Fruit fly (Drosophila melanogaster): Measurements from ENCODE around the gene ppk10.

The ppk10 gene

DNA sequence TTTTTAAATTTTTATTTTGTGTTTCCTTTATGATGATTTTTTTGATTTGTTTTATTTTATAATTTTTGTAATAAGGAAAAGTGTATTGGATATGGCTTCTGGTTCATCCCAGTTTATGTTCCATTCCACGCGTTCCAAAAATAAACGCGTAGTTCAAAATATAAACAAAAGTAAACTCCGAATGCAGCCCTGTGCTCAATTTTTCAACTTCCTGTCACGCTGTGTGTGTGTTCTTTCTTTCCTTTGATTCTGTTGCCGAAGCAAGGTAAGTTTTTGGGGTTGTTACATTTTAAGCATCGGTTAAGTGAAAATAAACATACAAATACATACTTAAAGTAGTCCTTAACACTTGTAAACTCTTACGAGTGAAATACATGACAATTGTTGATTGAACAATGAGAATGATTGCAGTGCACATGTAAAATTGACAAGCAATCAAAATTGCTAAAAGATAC, 44.0 kb downstream of the ppk10 start, which contains the start of the genes Ip259 and RpS27A (continued):
- TF ChIP-seq E2f1 (GFP tag; IDR thresholded peaks at IDR 0.05) (peak; percentile 61; the same call in 1 of the 2 replicates), mld (GFP tag; IDR thresholded peaks at IDR 0.05; ENCODE audit: partially characterized antibody) (no peak), dan (GFP tag; IDR thresholded peaks at IDR 0.05) (no peak), CG17361 (GFP tag; IDR thresholded peaks at IDR 0.05) (peak; percentile 75; the same call in 2 of the 3 replicates), ci (GFP tag; IDR thresholded peaks at IDR 0.05) (peak; percentile 92), vnd (GFP tag; IDR thresholded peaks at IDR 0.05; ENCODE audit: partially characterized antibody) (no peak), Dbx (GFP tag; IDR thresholded peaks at IDR 0.05) (peak; percentile 88), ken (GFP tag; IDR thresholded peaks at IDR 0.05) (peak; percentile 77), CG7745 (tag; optimal IDR thresholded peaks at IDR 0.05) (no peak), lbe (GFP tag; optimal IDR thresholded peaks at IDR 0.05) (peak; percentile 61), twi (tag; optimal IDR thresholded peaks at IDR 0.05) (peak; percentile 46), kni (GFP tag; optimal IDR thresholded peaks at IDR 0.05) (no peak), PHDP (tag; optimal IDR thresholded peaks at IDR 0.05) (peak; percentile 71), so (GFP tag; IDR thresholded peaks at IDR 0.05) (peak; percentile 53; the same call in 1 of the 3 replicates), ap (GFP tag; IDR thresholded peaks at IDR 0.05) (no peak; the same call in 1 of the 2 replicates), CG8765 (GFP tag; IDR thresholded peaks at IDR 0.05) (0 out of 2 replicates have a peak, but pooled peaks have one; percentile 48), Dref (GFP tag; IDR thresholded peaks at IDR 0.05) (peak; percentile 57), Ravus (GFP tag; IDR thresholded peaks at IDR 0.05) (no peak), CG12744 (GFP tag; optimal IDR thresholded peaks at IDR 0.05) (peak; percentile 55), gro (GFP tag; optimal IDR thresholded peaks at IDR 0.05) (peak; percentile 61), Fer2 (tag; optimal IDR thresholded peaks at IDR 0.05) (peak; percentile 62), otp (GFP tag; IDR thresholded peaks at IDR 0.05) (no peak; the same call in 2 of the 3 replicates), CG6854 (GFP tag; optimal IDR thresholded peaks at IDR 0.05) (peak; percentile 71), Nf-YB (GFP tag; optimal IDR thresholded peaks at IDR 0.05) (peak; percentile 58), CG12659 (GFP tag; optimal IDR thresholded peaks at IDR 0.05) (peak; percentile 90), pb (GFP tag; optimal IDR thresholded peaks at IDR 0.05) (peak; percentile 71), CG31365 (tag; optimal IDR thresholded peaks at IDR 0.05) (peak; percentile 42), CG4404 (GFP tag; IDR thresholded peaks at IDR 0.05) (no peak), stc (GFP tag; IDR thresholded peaks at IDR 0.05) (peak; percentile 75), CG10565 (GFP tag; optimal IDR thresholded peaks at IDR 0.05) (no peak), Camta (GFP tag; optimal IDR thresholded peaks at IDR 0.05) (peak; percentile 81), CG12219 (GFP tag; optimal IDR thresholded peaks at IDR 0.05) (peak; percentile 56), BtbVII (GFP tag; optimal IDR thresholded peaks at IDR 0.05) (peak; percentile 61), Hr39 (optimal IDR thresholded peaks at IDR 0.05) (no peak), disco-r (GFP tag; optimal IDR thresholded peaks at IDR 0.05) (peak; percentile 43), hth (optimal IDR thresholded peaks at IDR 0.05) (no peak), Dad (GFP tag; optimal IDR thresholded peaks at IDR 0.05) (peak; percentile 65), CG3407 (GFP tag; optimal IDR thresholded peaks at IDR 0.05) (peak; percentile 70), D (optimal IDR thresholded peaks at IDR 0.05) (no peak), D (GFP tag; optimal IDR thresholded peaks at IDR 0.05) (peak; percentile 62), CG9215 (GFP tag; IDR thresholded peaks at IDR 0.05) (no peak), CG12236 (GFP tag; optimal IDR thresholded peaks at IDR 0.05) (peak; percentile 9), CG9727 (GFP tag; optimal IDR thresholded peaks at IDR 0.05) (peak; percentile 91), ara (GFP tag; IDR thresholded peaks at IDR 0.05) (no peak), CG18476 (GFP tag; optimal IDR thresholded peaks at IDR 0.05) (peak; percentile 42), dmrt99B (tag; optimal IDR thresholded peaks at IDR 0.05) (no peak), CG1233 (GFP tag; optimal IDR thresholded peaks at IDR 0.05) (peak; percentile 89), dm (GFP tag; optimal IDR thresholded peaks at IDR 0.05) (peak; percentile 96), CG11560 (tag; IDR thresholded peaks at IDR 0.05) (no peak), NfI (GFP tag; optimal IDR thresholded peaks at IDR 0.05) (peak; percentile 93), luna (GFP tag; optimal IDR thresholded peaks at IDR 0.05) (peak; percentile 56), bbx (GFP tag; IDR thresholded peaks at IDR 0.05; ENCODE audit: partially characterized antibody) (peak; percentile 34; the same call in 1 of the 2 replicates)

Measured in whole organism, embryonic.